Worm (Caenorhabditis elegans) whole organism, mixed stage, embryonic: Measurements from ENCODE around the gene nhr-16.

Experiments used
- elt-1 ChIP-seq: sonication (generic microtip); optimal IDR thresholded peaks from 2 replicates; lab custom pipeline; 2017; ENCODE audit warnings: missing genetic modification characterization, mild to moderate bottlenecking, missing compliant biosample characterization, antibody characterized with exemption, moderate library complexity, borderline replicate concordance; ENCODE audit not compliant: insufficient read depth
- lin-32 ChIP-seq: fragments of 200-800 bp; sonication (Bioruptor generic); optimal IDR thresholded peaks from 2 replicates; lab custom pipeline; 2018; ENCODE audit warnings: mild to moderate bottlenecking, missing genetic modification characterization, missing compliant biosample characterization
- lsy-2 ChIP-seq: fragments of 150-350 bp; optimal IDR thresholded peaks from 2 replicates; lab custom pipeline; 2014; ENCODE audit warnings: missing biosample characterization, missing genetic modification characterization
- mab-5 ChIP-seq: fragments of 150-350 bp; optimal IDR thresholded peaks from 2 replicates; lab custom pipeline; 2014; ENCODE audit warnings: missing biosample characterization, missing genetic modification characterization
- mep-1 ChIP-seq: fragments of 150-350 bp; optimal IDR thresholded peaks from 2 replicates; lab custom pipeline; 2017; ENCODE audit warnings: missing biosample characterization, missing genetic modification reagents, missing genetic modification characterization, inconsistent platforms
- nhr-12 ChIP-seq: fragments of 150-350 bp; optimal IDR thresholded peaks from 2 replicates; lab custom pipeline; 2014; ENCODE audit warnings: missing biosample characterization, missing genetic modification characterization
- nhr-237 ChIP-seq: fragments of 150-350 bp; optimal IDR thresholded peaks from 2 replicates; lab custom pipeline; 2014; ENCODE audit warnings: missing biosample characterization, missing genetic modification characterization
- nhr-76 ChIP-seq: sonication (generic microtip); optimal IDR thresholded peaks from 2 replicates; lab custom pipeline; 2017; ENCODE audit warnings: missing biosample characterization, missing genetic modification characterization
- snpc-4 ChIP-seq: fragments of 150-350 bp; optimal IDR thresholded peaks from 2 replicates; lab custom pipeline; 2014; ENCODE audit warnings: missing biosample characterization, missing genetic modification characterization
- unc-120 ChIP-seq: sonication (generic microtip); optimal IDR thresholded peaks from 2 replicates; lab custom pipeline; 2017; ENCODE audit warnings: missing genetic modification characterization, missing compliant biosample characterization; ENCODE audit not compliant: poor library complexity, severe bottlenecking
- unc-39 ChIP-seq: fragments of 150-350 bp; optimal IDR thresholded peaks from 2 replicates; lab custom pipeline; 2014; ENCODE audit warnings: missing biosample characterization, missing genetic modification characterization
- unc-62 ChIP-seq: fragments of 150-350 bp; optimal IDR thresholded peaks from 2 replicates; lab custom pipeline; 2014; ENCODE audit warnings: missing biosample characterization, missing genetic modification reagents, missing genetic modification characterization
- zip-8 ChIP-seq: fragments of 150-350 bp; optimal IDR thresholded peaks from 2 replicates; lab custom pipeline; 2014; ENCODE audit warnings: missing biosample characterization, missing genetic modification characterization

DNA sequence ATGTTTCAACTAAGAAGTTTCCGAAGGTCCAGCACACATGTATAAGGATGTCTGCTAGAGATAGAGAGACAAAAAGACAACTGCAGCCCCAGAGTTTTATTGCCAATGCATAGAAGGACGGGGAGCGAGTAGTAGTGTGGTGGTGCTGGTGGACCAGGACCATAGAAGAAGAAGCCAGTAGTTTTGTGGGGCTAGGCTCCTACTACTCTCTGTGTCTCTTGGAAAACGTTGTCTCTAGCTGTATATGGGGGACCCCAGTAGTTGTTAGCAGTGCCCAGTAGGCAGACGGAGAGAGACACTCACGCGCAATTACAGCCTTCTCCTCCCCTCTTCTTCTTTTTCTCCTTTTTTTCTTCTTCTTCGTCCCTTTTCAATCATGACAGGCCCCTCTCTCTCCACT, 17.4 kb downstream of the nhr-16 start:
- TF ChIP-seq nhr-76 (tag; lab: Kevin White, UChicago) (no peak), nhr-237 (tag; lab: Kevin White, UChicago) (no peak), nhr-12 (tag; lab: Kevin White, UChicago) (no peak), lsy-2 (tag; lab: Kevin White, UChicago) (no peak), lin-32 (no peak), elt-1 (tag; lab: Kevin White, UChicago) (no peak), unc-62 (GFP tag; lab: Kevin White, UChicago) (no peak), unc-39 (no peak), mep-1 (no peak), snpc-4 (tag; lab: Kevin White, UChicago) (no peak), unc-120 (tag; lab: Kevin White, UChicago) (no peak), zip-8 (tag; lab: Kevin White, UChicago) (no peak), mab-5 (no peak)
